Worm (Caenorhabditis elegans) whole organism, late embryonic: ENCODE data around the gene Y45G5AM.6.

Source experiments
- C08G9.2 ChIP-seq: sonication (generic microtip); optimal IDR thresholded peaks from 2 replicates; lab custom pipeline; 2016; ENCODE audit warnings: mild to moderate bottlenecking, missing genetic modification characterization, moderate library complexity, missing compliant biosample characterization
- C38D4.7 ChIP-seq: fragments of 200-800 bp; sonication (Bioruptor generic); optimal IDR thresholded peaks from 2 replicates; lab custom pipeline; 2018; ENCODE audit warnings: mild to moderate bottlenecking, missing genetic modification characterization, moderate library complexity, missing compliant biosample characterization
- F13H6.1 ChIP-seq: sonication (generic microtip); optimal IDR thresholded peaks from 2 replicates; lab custom pipeline; 2016; ENCODE audit warnings: missing genetic modification characterization, missing compliant biosample characterization
- K02D7.2 ChIP-seq: sonication (generic microtip); optimal IDR thresholded peaks from 2 replicates; lab custom pipeline; 2017; ENCODE audit warnings: mild to moderate bottlenecking, missing genetic modification characterization, missing compliant biosample characterization
- Y22D7AL.16 ChIP-seq: sonication (generic microtip); optimal IDR thresholded peaks from 2 replicates; lab custom pipeline; 2016; ENCODE audit warnings: missing genetic modification characterization, missing compliant biosample characterization
- ahr-1 ChIP-seq: sonication (generic microtip); optimal IDR thresholded peaks from 2 replicates; lab custom pipeline; 2016; ENCODE audit warnings: missing genetic modification characterization, missing compliant biosample characterization
- ama-1 ChIP-seq: fragments of 150-350 bp; optimal IDR thresholded peaks from 2 replicates; lab custom pipeline; 2014
- ceh-18 ChIP-seq: sonication (generic microtip); optimal IDR thresholded peaks from 2 replicates; lab custom pipeline; 2016; ENCODE audit warnings: missing genetic modification characterization, missing compliant biosample characterization
- ceh-2 ChIP-seq: sonication (generic microtip); optimal IDR thresholded peaks from 2 replicates; lab custom pipeline; 2016; ENCODE audit warnings: missing genotype, missing genetic modification characterization, missing compliant biosample characterization
- ceh-22 ChIP-seq: sonication (generic microtip); optimal IDR thresholded peaks from 2 replicates; lab custom pipeline; 2017; ENCODE audit warnings: missing biosample characterization, missing genetic modification characterization
- ceh-31 ChIP-seq: sonication (generic microtip); optimal IDR thresholded peaks from 2 replicates; lab custom pipeline; 2016; ENCODE audit warnings: missing genetic modification characterization, missing compliant biosample characterization
- ceh-45 ChIP-seq: fragments of 200-800 bp; sonication (Bioruptor generic); IDR thresholded peaks from 2 replicates; pipeline ENCODE4 v1.3.6; 2022; ENCODE audit warnings: missing genetic modification reagents, missing genetic modification characterization, missing compliant biosample characterization
- ceh-6 ChIP-seq: fragments of 200-800 bp; sonication (Bioruptor generic); optimal IDR thresholded peaks from 2 replicates; lab custom pipeline; 2018; ENCODE audit warnings: mild to moderate bottlenecking, missing genetic modification characterization, missing compliant biosample characterization
- dve-1 ChIP-seq: sonication (generic microtip); optimal IDR thresholded peaks from 2 replicates; lab custom pipeline; 2017; ENCODE audit warnings: antibody characterized with exemption, mild to moderate bottlenecking, missing genetic modification characterization, missing compliant biosample characterization
- elt-2 ChIP-seq: sonication (generic microtip); optimal IDR thresholded peaks from 2 replicates; lab custom pipeline; 2016; ENCODE audit warnings: missing genetic modification reagents, missing genetic modification characterization, missing compliant biosample characterization
- elt-4 ChIP-seq: sonication (generic microtip); optimal IDR thresholded peaks from 2 replicates; lab custom pipeline; 2016; ENCODE audit warnings: missing genetic modification characterization, missing compliant biosample characterization
- ets-4 ChIP-seq: sonication (generic microtip); optimal IDR thresholded peaks from 2 replicates; lab custom pipeline; 2016; ENCODE audit warnings: missing genetic modification characterization, missing compliant biosample characterization
- eyg-1 ChIP-seq: sonication (generic microtip); optimal IDR thresholded peaks from 2 replicates; lab custom pipeline; 2016; ENCODE audit warnings: missing genotype, missing genetic modification characterization, missing compliant biosample characterization
- fax-1 ChIP-seq: sonication (generic microtip); optimal IDR thresholded peaks from 2 replicates; lab custom pipeline; 2016; ENCODE audit warnings: missing genotype, missing genetic modification characterization, missing compliant biosample characterization
- fkh-10 ChIP-seq: fragments of 150-350 bp; optimal IDR thresholded peaks from 2 replicates; lab custom pipeline; 2014; ENCODE audit warnings: missing biosample characterization, missing genetic modification reagents, missing genetic modification characterization
- gmeb-2 ChIP-seq: sonication (generic microtip); optimal IDR thresholded peaks from 2 replicates; lab custom pipeline; 2016; ENCODE audit warnings: missing genetic modification characterization, inconsistent platforms, missing compliant biosample characterization
- hlh-15 ChIP-seq: sonication (generic microtip); optimal IDR thresholded peaks from 2 replicates; lab custom pipeline; 2016; ENCODE audit warnings: missing genetic modification characterization, missing compliant biosample characterization
- hlh-30 ChIP-seq: sonication (generic microtip); optimal IDR thresholded peaks from 2 replicates; lab custom pipeline; 2017; ENCODE audit warnings: antibody characterized with exemption, missing genetic modification characterization, missing compliant biosample characterization; ENCODE audit not compliant: insufficient read depth
- hlh-8 ChIP-seq: sonication (generic microtip); optimal IDR thresholded peaks from 2 replicates; lab custom pipeline; 2016; ENCODE audit warnings: missing genotype, missing genetic modification characterization, missing compliant biosample characterization
- nfya-1 ChIP-seq: sonication (generic microtip); optimal IDR thresholded peaks from 2 replicates; lab custom pipeline; 2017; ENCODE audit warnings: missing genetic modification characterization, mild to moderate bottlenecking, missing compliant biosample characterization, antibody characterized with exemption, moderate library complexity
- nhr-232 ChIP-seq: sonication (generic microtip); optimal IDR thresholded peaks from 2 replicates; lab custom pipeline; 2016; ENCODE audit warnings: missing genetic modification characterization, missing compliant biosample characterization
- pat-9 ChIP-seq: fragments of 200-800 bp; sonication (Bioruptor generic); optimal IDR thresholded peaks from 2 replicates; lab custom pipeline; 2018; ENCODE audit warnings: mild to moderate bottlenecking, missing genetic modification characterization, moderate library complexity, missing compliant biosample characterization
- pax-1 ChIP-seq: fragments of 150-350 bp; optimal IDR thresholded peaks from 2 replicates; lab custom pipeline; 2014; ENCODE audit warnings: missing biosample characterization, missing genetic modification characterization
- pha-4 ChIP-seq: fragments of 150-350 bp; optimal IDR thresholded peaks from 2 replicates; lab custom pipeline; 2018; ENCODE audit warnings: missing biosample characterization, missing genetic modification reagents, missing genetic modification characterization
- pros-1 ChIP-seq: fragments of 150-350 bp; optimal IDR thresholded peaks from 2 replicates; lab custom pipeline; 2014; ENCODE audit warnings: missing biosample characterization, missing genetic modification reagents, missing genetic modification characterization
- ref-2 ChIP-seq: sonication (generic microtip); optimal IDR thresholded peaks from 2 replicates; lab custom pipeline; 2016; ENCODE audit warnings: missing genetic modification characterization, missing compliant biosample characterization
- rnt-1 ChIP-seq: sonication (generic microtip); optimal IDR thresholded peaks from 2 replicates; lab custom pipeline; 2016; ENCODE audit warnings: missing genetic modification characterization, missing compliant biosample characterization
- sdc-2 ChIP-seq: sonication (generic microtip); optimal IDR thresholded peaks from 2 replicates; lab custom pipeline; 2016; ENCODE audit warnings: missing genotype, missing genetic modification characterization, missing compliant biosample characterization
- sox-2 ChIP-seq: fragments of 200-800 bp; sonication (Bioruptor generic); IDR thresholded peaks from 2 replicates; pipeline ENCODE4 v1.3.6; 2022; ENCODE audit warnings: missing genetic modification reagents, missing genetic modification characterization, missing compliant biosample characterization
- sox-4 ChIP-seq: sonication (generic microtip); optimal IDR thresholded peaks from 2 replicates; lab custom pipeline; 2017; ENCODE audit warnings: mild to moderate bottlenecking, missing genetic modification characterization, inconsistent platforms, missing compliant biosample characterization
- tbx-7 ChIP-seq: sonication (generic microtip); optimal IDR thresholded peaks from 2 replicates; lab custom pipeline; 2016; ENCODE audit warnings: missing genotype, missing genetic modification characterization, missing compliant biosample characterization
- ttx-3 ChIP-seq: sonication (generic microtip); optimal IDR thresholded peaks from 2 replicates; lab custom pipeline; 2016; ENCODE audit warnings: missing genetic modification reagents, missing genetic modification characterization, missing compliant biosample characterization
- unc-86 ChIP-seq: sonication (generic microtip); optimal IDR thresholded peaks from 2 replicates; lab custom pipeline; 2016; ENCODE audit warnings: missing genetic modification characterization, missing compliant biosample characterization

Gene Y45G5AM.6

ce11 chrV:4106688-4107087, 45.4 kb downstream of the Y45G5AM.6 start:
- TF ChIP-seq ceh-31 (tag; lab: Kevin White, UChicago) (no peak), elt-2 (tag; lab: Kevin White, UChicago) (no peak), F13H6.1 (tag; lab: Kevin White, UChicago) (no peak), sox-4 (tag; lab: Kevin White, UChicago) (no peak), nhr-232 (tag; lab: Kevin White, UChicago) (no peak), pat-9 (no peak), nfya-1 (tag; lab: Kevin White, UChicago) (no peak), ama-1 (lab: Kevin White, UChicago) (no peak), pros-1 (no peak), ets-4 (no peak), elt-4 (tag; lab: Kevin White, UChicago) (no peak), hlh-15 (tag; lab: Kevin White, UChicago) (no peak), ttx-3 (no peak), ceh-45 (GFP tag; lab: Robert Waterston, UW) (no peak), C08G9.2 (tag; lab: Kevin White, UChicago) (no peak), fax-1 (no peak), gmeb-2 (tag; lab: Kevin White, UChicago) (no peak)

DNA sequence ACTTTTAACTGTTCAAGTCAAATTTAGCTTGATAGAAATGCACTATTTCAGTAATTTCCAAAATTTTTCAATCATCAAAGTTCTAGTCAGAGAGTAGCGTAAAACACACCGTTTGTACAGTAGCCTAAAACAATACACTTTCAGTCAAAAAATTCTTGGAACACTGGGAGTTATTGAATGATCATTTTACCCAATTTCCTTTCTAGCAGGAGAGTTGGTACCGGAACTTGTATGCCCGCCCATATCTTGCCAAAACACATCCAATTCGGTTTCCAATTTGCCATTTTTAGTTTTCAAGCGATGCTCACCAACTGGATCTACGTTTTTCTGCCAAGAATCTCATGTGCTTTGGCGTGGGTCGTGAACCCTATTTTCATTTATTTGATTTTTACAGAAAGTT, 47.8 kb downstream of the Y45G5AM.6 start, which contains the start of gene srj-39:
srj-39 (plus strand) TSS at position 301 of the 400 bp plus-strand sequence.
- TF ChIP-seq ceh-2 (tag; lab: Kevin White, UChicago) (no peak), unc-86 (tag; lab: Kevin White, UChicago) (no peak), sox-2 (GFP tag; lab: Robert Waterston, UW) (no peak), Y22D7AL.16 (tag; lab: Kevin White, UChicago) (no peak), fkh-10 (GFP tag; lab: Kevin White, UChicago) (no peak), eyg-1 (tag; lab: Kevin White, UChicago) (no peak), C38D4.7 (GFP tag; lab: Kevin White, UChicago) (no peak), tbx-7 (no peak), ceh-18 (tag; lab: Kevin White, UChicago) (no peak), K02D7.2 (no peak), hlh-8 (tag; lab: Kevin White, UChicago) (no peak), hlh-30 (no peak)

ce11 chrV:4101567-4101966, 50.5 kb downstream of the Y45G5AM.6 start, which contains the start of gene srj-40:
TSS of gene srj-40 (plus strand) at chrV:4101867.
- TF ChIP-seq elt-4 (tag; lab: Kevin White, UChicago) (no peak), hlh-8 (tag; lab: Kevin White, UChicago) (no peak), dve-1 (tag; lab: Kevin White, UChicago) (no peak), rnt-1 (tag; lab: Kevin White, UChicago) (no peak), tbx-7 (no peak), pha-4 (tag; lab: Kevin White, UChicago) (no peak), unc-86 (tag; lab: Kevin White, UChicago) (no peak), nhr-232 (tag; lab: Kevin White, UChicago) (no peak), sdc-2 (tag; lab: Kevin White, UChicago) (no peak), pax-1 (tag; lab: Kevin White, UChicago) (no peak), ahr-1 (tag; lab: Kevin White, UChicago) (no peak), ceh-6 (GFP tag; lab: Kevin White, UChicago) (no peak), ref-2 (no peak), ceh-18 (tag; lab: Kevin White, UChicago) (no peak), ceh-22 (tag; lab: Kevin White, UChicago) (no peak), sox-2 (GFP tag; lab: Robert Waterston, UW) (no peak)
